Worm (Caenorhabditis elegans): ENCODE data around the gene crn-7.

DNA sequence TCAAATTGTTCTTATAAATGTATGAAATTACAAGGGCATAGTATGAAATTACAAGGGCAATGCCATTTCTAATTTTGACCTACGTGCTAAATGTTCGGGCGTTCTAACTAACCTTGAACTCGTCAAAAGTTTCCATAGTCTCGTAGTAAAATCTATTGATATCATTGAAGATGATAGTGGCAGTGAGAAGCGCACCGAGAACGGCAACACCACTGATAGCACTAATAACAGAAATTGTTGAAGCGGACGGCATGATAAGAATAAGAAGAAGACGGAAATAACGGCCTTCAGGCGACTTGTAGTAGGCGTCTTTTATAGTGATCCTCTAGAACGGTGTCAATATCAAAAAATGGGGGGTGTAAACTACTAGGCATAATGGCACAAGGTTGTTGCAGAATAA is 5.0 kb upstream of the crn-7 start, which contains the start of gene col-91:
- TF ChIP-seq ref-1 (GFP tag; conservative IDR thresholded peaks at IDR 0.05): no peak
- no peak for TF ChIP-seq ztf-23 (GFP tag; IDR thresholded peaks at IDR 0.05)
- no peak for TF ChIP-seq klf-2 (GFP tag; conservative IDR thresholded peaks at IDR 0.05)
- TF ChIP-seq T22C8.4 (GFP tag; IDR thresholded peaks at IDR 0.05): no peak
- no peak for TF ChIP-seq med-1 (GFP tag; optimal IDR thresholded peaks at IDR 0.05; ENCODE audit: insufficient read depth)

Data from whole organism, midembryonic.